Fruit fly (Drosophila melanogaster) whole organism, embryonic: Measurements from ENCODE around the gene rtv.

ENCODE experiments used
- Ada2b ChIP-seq: fragments of 200-800 bp; sonication (Bioruptor generic); IDR thresholded peaks from 2 replicates; pipeline ENCODE4 v1.3.6; 2022; ENCODE audit warnings: missing biosample characterization, missing genetic modification characterization
- Aef1 ChIP-seq: fragments of 200-800 bp; sonication (Bioruptor generic); IDR thresholded peaks from 3 replicates; pipeline ENCODE4 v1.3.6; 2022; ENCODE audit warnings: missing biosample characterization, missing genetic modification characterization
- Bdp1 ChIP-seq: fragments of 200-800 bp; sonication (Bioruptor generic); optimal IDR thresholded peaks from 3 replicates; lab custom pipeline; 2016; ENCODE audit warnings: missing biosample characterization, missing genetic modification characterization
- CG11456 ChIP-seq: fragments of 200-800 bp; sonication (Bioruptor generic); IDR thresholded peaks from 3 replicates; pipeline ENCODE4 v1.3.6; 2022; ENCODE audit warnings: missing biosample characterization, missing genetic modification characterization
- CG11696 ChIP-seq: fragments of 200-800 bp; sonication (Bioruptor generic); IDR thresholded peaks from 2 replicates; pipeline ENCODE4 v1.3.6; 2022; ENCODE audit warnings: missing biosample characterization, missing genetic modification characterization
- CG15514 ChIP-seq: fragments of 200-800 bp; sonication (Bioruptor generic); optimal IDR thresholded peaks from 3 replicates; lab custom pipeline; 2017; ENCODE audit warnings: missing biosample characterization, missing genetic modification characterization, mild to moderate bottlenecking, moderate library complexity, missing genetic modification reagents
- CG17186 ChIP-seq: fragments of 200-800 bp; sonication (Bioruptor generic); optimal IDR thresholded peaks from 3 replicates; lab custom pipeline; 2017; ENCODE audit warnings: missing biosample characterization, missing genetic modification reagents, missing genetic modification characterization
- CG17359 ChIP-seq: fragments of 200-800 bp; sonication (Bioruptor generic); optimal IDR thresholded peaks from 3 replicates; lab custom pipeline; 2018; ENCODE audit warnings: missing biosample characterization, mild to moderate bottlenecking, missing genetic modification characterization, moderate library complexity
- CG17361 ChIP-seq: fragments of 200-800 bp; sonication (Bioruptor generic); IDR thresholded peaks from 3 replicates; pipeline ENCODE4 v1.3.6; 2022; ENCODE audit warnings: missing biosample characterization, missing genetic modification characterization
- CG17385 ChIP-seq: fragments of 200-800 bp; sonication (Bioruptor generic); optimal IDR thresholded peaks from 3 replicates; lab custom pipeline; 2018; ENCODE audit warnings: missing biosample characterization, mild to moderate bottlenecking, missing genetic modification characterization
- CG17829 ChIP-seq: fragments of 200-800 bp; optimal IDR thresholded peaks from 2 replicates; lab custom pipeline; 2019; ENCODE audit warnings: missing biosample characterization, mild to moderate bottlenecking, missing genetic modification characterization, moderate library complexity
- CG2120 ChIP-seq: fragments of 200-800 bp; sonication (Bioruptor generic); optimal IDR thresholded peaks from 3 replicates; lab custom pipeline; 2016; ENCODE audit warnings: missing biosample characterization, missing genetic modification characterization
- CG31388 ChIP-seq: fragments of 200-800 bp; sonication (Bioruptor generic); optimal IDR thresholded peaks from 2 replicates; lab custom pipeline; 2016; ENCODE audit warnings: missing biosample characterization, missing genetic modification characterization
- CG32532 ChIP-seq: fragments of 200-800 bp; sonication (Bioruptor generic); IDR thresholded peaks from 2 replicates; pipeline ENCODE4 v1.3.6; 2022; ENCODE audit warnings: missing biosample characterization, missing genetic modification characterization
- CG3847 ChIP-seq: fragments of 200-800 bp; sonication (Bioruptor generic); IDR thresholded peaks from 2 replicates; pipeline ENCODE4 v1.3.6; 2022; ENCODE audit warnings: missing biosample characterization, missing genetic modification characterization
- CG43689 ChIP-seq: fragments of 200-800 bp; sonication (Bioruptor generic); IDR thresholded peaks from 2 replicates; pipeline ENCODE4 v1.3.6; 2022; ENCODE audit warnings: missing biosample characterization, missing genetic modification characterization
- CG8478 ChIP-seq: fragments of >200 bp; optimal IDR thresholded peaks from 2 replicates; lab custom pipeline; 2018
- CG9932 ChIP-seq: fragments of 200-800 bp; sonication (Bioruptor generic); IDR thresholded peaks from 2 replicates; pipeline ENCODE4 v1.3.6; 2022; ENCODE audit warnings: missing biosample characterization, missing genetic modification characterization
- CHES-1-like ChIP-seq: fragments of 200-800 bp; sonication (Bioruptor generic); optimal IDR thresholded peaks from 2 replicates; lab custom pipeline; 2016; ENCODE audit warnings: missing biosample characterization, missing genetic modification characterization
- D19A ChIP-seq: fragments of 200-800 bp; optimal IDR thresholded peaks from 3 replicates; lab custom pipeline; 2019; ENCODE audit warnings: missing biosample characterization, mild to moderate bottlenecking, missing genetic modification characterization, moderate library complexity
- E2f2 ChIP-seq: fragments of 200-800 bp; sonication (Bioruptor generic); IDR thresholded peaks from 2 replicates; pipeline ENCODE4 v1.3.6; 2022; ENCODE audit warnings: missing biosample characterization, missing genetic modification characterization
- Elba2 ChIP-seq: fragments of 200-800 bp; sonication (Bioruptor generic); optimal IDR thresholded peaks from 3 replicates; lab custom pipeline; 2016; ENCODE audit warnings: missing biosample characterization, missing genetic modification characterization
- Fer3 ChIP-seq: fragments of 200-800 bp; sonication (Bioruptor generic); optimal IDR thresholded peaks from 2 replicates; lab custom pipeline; 2018; ENCODE audit warnings: missing biosample characterization, mild to moderate bottlenecking, missing genetic modification characterization, moderate library complexity
- GATAe ChIP-seq: fragments of 200-800 bp; sonication (Bioruptor generic); conservative IDR thresholded peaks from 2 replicates; pipeline ENCODE4 v1.3.6; 2022; ENCODE audit warnings: missing biosample characterization, missing genetic modification characterization
- Gsc ChIP-seq: fragments of 200-800 bp; sonication (Bioruptor generic); IDR thresholded peaks from 2 replicates; pipeline ENCODE4 v1.3.6; 2022; ENCODE audit warnings: missing biosample characterization, missing genetic modification characterization
- Jarid2 ChIP-seq: fragments of 200-800 bp; sonication (Bioruptor generic); optimal IDR thresholded peaks from 3 replicates; lab custom pipeline; 2017; ENCODE audit warnings: mild to moderate bottlenecking, missing biosample characterization, missing genetic modification reagents, missing genetic modification characterization
- Myb ChIP-seq: fragments of 200-800 bp; sonication (Bioruptor generic); optimal IDR thresholded peaks from 2 replicates; lab custom pipeline; 2016; ENCODE audit warnings: missing biosample characterization, missing genetic modification characterization
- Oaz ChIP-seq: fragments of 200-800 bp; sonication (Bioruptor generic); IDR thresholded peaks from 2 replicates; pipeline ENCODE4 v1.3.6; 2022; ENCODE audit warnings: missing biosample characterization, missing genetic modification characterization
- Rfx ChIP-seq: fragments of 200-800 bp; sonication (Bioruptor generic); IDR thresholded peaks from 2 replicates; pipeline ENCODE4 v1.3.6; 2022; ENCODE audit warnings: missing biosample characterization, missing genetic modification characterization
- Rx ChIP-seq: fragments of 200-800 bp; sonication (Bioruptor generic); IDR thresholded peaks from 2 replicates; pipeline ENCODE4 v1.3.6; 2022; ENCODE audit warnings: missing biosample characterization, missing genetic modification characterization
- TFAM ChIP-seq: fragments of 200-800 bp; sonication (Bioruptor generic); optimal IDR thresholded peaks from 2 replicates; lab custom pipeline; 2017; ENCODE audit warnings: missing biosample characterization, missing genetic modification characterization, inconsistent platforms
- Usf ChIP-seq: fragments of 200-800 bp; sonication (Bioruptor generic); optimal IDR thresholded peaks from 2 replicates; lab custom pipeline; 2017; ENCODE audit warnings: missing genotype, missing biosample characterization, missing genetic modification characterization
- abd-A ChIP-seq: fragments of 200-800 bp; sonication (Bioruptor generic); optimal IDR thresholded peaks from 3 replicates; lab custom pipeline; 2019; ENCODE audit warnings: missing biosample characterization, mild to moderate bottlenecking, missing genetic modification characterization, moderate library complexity
- al ChIP-seq: fragments of 200-800 bp; sonication (Bioruptor generic); IDR thresholded peaks from 2 replicates; pipeline ENCODE4 v1.3.6; 2022; ENCODE audit warnings: missing biosample characterization, missing genetic modification characterization
- bbx ChIP-seq: fragments of 200-800 bp; sonication (Bioruptor generic); IDR thresholded peaks from 2 replicates; pipeline ENCODE4 v1.3.6; 2022; ENCODE audit warnings: missing biosample characterization, missing genetic modification characterization; ENCODE audit not compliant: partially characterized antibody
- caup ChIP-seq: fragments of 200-800 bp; sonication (Bioruptor generic); optimal IDR thresholded peaks from 3 replicates; lab custom pipeline; 2017; ENCODE audit warnings: missing biosample characterization, mild to moderate bottlenecking, missing genetic modification characterization, moderate library complexity; ENCODE audit not compliant: severe bottlenecking
- croc ChIP-seq: fragments of 200-800 bp; sonication (Bioruptor generic); conservative IDR thresholded peaks from 3 replicates; pipeline ENCODE4 v1.3.6; 2022; ENCODE audit warnings: missing biosample characterization, missing genetic modification characterization
- dan ChIP-seq: fragments of 200-800 bp; sonication (Bioruptor generic); IDR thresholded peaks from 2 replicates; pipeline ENCODE4 v1.3.6; 2022; ENCODE audit warnings: missing biosample characterization, missing genetic modification characterization
- eyg ChIP-seq: fragments of 200-800 bp; sonication (Bioruptor generic); optimal IDR thresholded peaks from 3 replicates; lab custom pipeline; 2016; ENCODE audit warnings: missing biosample characterization, missing genetic modification characterization
- gsb-n ChIP-seq: fragments of 200-800 bp; sonication (Bioruptor generic); optimal IDR thresholded peaks from 3 replicates; lab custom pipeline; 2018; ENCODE audit warnings: missing biosample characterization, mild to moderate bottlenecking, missing genetic modification characterization
- jigr1 ChIP-seq: fragments of 200-800 bp; sonication (Bioruptor generic); IDR thresholded peaks from 3 replicates; pipeline ENCODE4 v1.3.6; 2022; ENCODE audit warnings: missing biosample characterization, missing genetic modification characterization
- mam ChIP-seq: fragments of 200-800 bp; sonication (Bioruptor generic); optimal IDR thresholded peaks from 3 replicates; lab custom pipeline; 2016; ENCODE audit warnings: missing biosample characterization, missing genetic modification characterization
- mirr ChIP-seq: fragments of 200-800 bp; sonication (Bioruptor generic); optimal IDR thresholded peaks from 3 replicates; lab custom pipeline; 2018; ENCODE audit warnings: missing biosample characterization, mild to moderate bottlenecking, missing genetic modification characterization
- phol ChIP-seq: fragments of 200-800 bp; sonication (Bioruptor generic); optimal IDR thresholded peaks from 3 replicates; lab custom pipeline; 2018; ENCODE audit warnings: missing biosample characterization, mild to moderate bottlenecking, missing genetic modification characterization, moderate library complexity
- salm ChIP-seq: fragments of 200-800 bp; sonication (Bioruptor generic); optimal IDR thresholded peaks from 2 replicates; lab custom pipeline; 2018; ENCODE audit warnings: missing biosample characterization, mild to moderate bottlenecking, missing genetic modification characterization
- scrt ChIP-seq: fragments of 200-800 bp; sonication (Bioruptor generic); optimal IDR thresholded peaks from 2 replicates; lab custom pipeline; 2018; ENCODE audit warnings: missing biosample characterization, mild to moderate bottlenecking, missing genetic modification characterization, moderate library complexity
- shn ChIP-seq: fragments of 200-800 bp; sonication (Bioruptor generic); optimal IDR thresholded peaks from 3 replicates; lab custom pipeline; 2016; ENCODE audit warnings: missing biosample characterization, missing genetic modification characterization
- stwl ChIP-seq: fragments of 200-800 bp; sonication (Bioruptor generic); optimal IDR thresholded peaks from 3 replicates; lab custom pipeline; 2018; ENCODE audit warnings: missing biosample characterization, mild to moderate bottlenecking, missing genetic modification characterization, moderate library complexity
- vnd ChIP-seq: fragments of 200-800 bp; sonication (Bioruptor generic); IDR thresholded peaks from 3 replicates; pipeline ENCODE4 v1.3.6; 2022; ENCODE audit warnings: missing biosample characterization, missing genetic modification characterization; ENCODE audit not compliant: partially characterized antibody

Gene rtv

dm6 chrX:11136587-11137512, 16.9 kb downstream of the rtv start, which contains the start of gene Klp10A (continued):
- TF ChIP-seq CG2120 (GFP tag; lab: Kevin White, UChicago) (peak; percentile 36), CG17359 (no peak), Bdp1 (no peak), Elba2 (peak; percentile 73), caup (GFP tag; lab: Kevin White, UChicago) (peak; percentile 45), CG17186 (GFP tag; lab: Kevin White, UChicago) (peak; percentile 47), abd-A (tag; lab: Kevin White, UChicago) (no peak), stwl (tag; lab: Kevin White, UChicago) (no peak), CG17385 (GFP tag; lab: Kevin White, UChicago) (no peak), gsb-n (tag; lab: Kevin White, UChicago) (no peak), CG17361 (GFP tag; lab: Robert Waterston, UW) (peak; percentile 46; the same call in 1 of the 3 replicates), mam (GFP tag; lab: Kevin White, UChicago) (peak; percentile 42), shn (GFP tag; lab: Kevin White, UChicago) (no peak), GATAe (no peak), Fer3 (tag; lab: Kevin White, UChicago) (no peak), salm (tag; lab: Kevin White, UChicago) (no peak), Myb (GFP tag; lab: Kevin White, UChicago) (peak; percentile 93), CG43689 (GFP tag; lab: Robert Waterston, UW) (no peak), CG9932 (GFP tag; lab: Robert Waterston, UW) (peak; percentile 54), jigr1 (GFP tag; lab: Robert Waterston, UW) (no peak), Aef1 (GFP tag; lab: Robert Waterston, UW) (no peak), phol (tag; lab: Kevin White, UChicago) (peak; percentile 93), CG17829 (tag; lab: Kevin White, UChicago) (no peak), CG11696 (GFP tag; lab: Robert Waterston, UW) (no peak), bbx (GFP tag; lab: Robert Waterston, UW) (no peak), Rfx (peak; percentile 44; the same call in 1 of the 2 replicates), CG3847 (GFP tag; lab: Robert Waterston, UW) (0 out of 2 replicates have a peak, but pooled peaks have one; percentile 12), Oaz (no peak), Gsc (GFP tag; lab: Robert Waterston, UW) (no peak), CHES-1-like (GFP tag; lab: Kevin White, UChicago) (no peak), vnd (GFP tag; lab: Robert Waterston, UW) (no peak), CG11456 (peak; percentile 41; the same call in 1 of the 3 replicates), mirr (GFP tag; lab: Kevin White, UChicago) (no peak), CG15514 (GFP tag; lab: Kevin White, UChicago) (no peak), dan (GFP tag; lab: Robert Waterston, UW) (no peak), al (GFP tag; lab: Robert Waterston, UW) (no peak), Usf (GFP tag; lab: Kevin White, UChicago) (no peak), Jarid2 (GFP tag; lab: Kevin White, UChicago) (no peak), D19A (tag; lab: Kevin White, UChicago) (no peak), eyg (no peak), CG32532 (GFP tag; lab: Robert Waterston, UW) (no peak), croc (GFP tag; lab: Robert Waterston, UW) (no peak), TFAM (GFP tag; lab: Kevin White, UChicago) (no peak), Ada2b (GFP tag; lab: Robert Waterston, UW) (no peak), Rx (GFP tag; lab: Robert Waterston, UW) (0 out of 2 replicates have a peak, but pooled peaks have one; percentile 23), CG8478 (lab: Kevin White, UChicago) (peak; percentile 75), scrt (GFP tag; lab: Kevin White, UChicago) (no peak), CG31388 (no peak), E2f2 (peak; percentile 33)
